Worm (Caenorhabditis elegans): ENCODE measurements around the gene kin-9.

ce11 chrX:8416819-8417218 is 15.6 kb upstream of the kin-9 start, which contains the start of gene ced-8:
- TF ChIP-seq aha-1 (tag; optimal IDR thresholded peaks at IDR 0.05), result no peak
- no peak for TF ChIP-seq mdl-1 (tag; optimal IDR thresholded peaks at IDR 0.05)
- TF ChIP-seq nhr-11 (tag; optimal IDR thresholded peaks at IDR 0.05), result no peak
- TF ChIP-seq dpl-1 (GFP tag; optimal IDR thresholded peaks at IDR 0.05), result no peak
- no peak for TF ChIP-seq lsy-2 (tag; optimal IDR thresholded peaks at IDR 0.05)
- no peak for TF ChIP-seq ceh-82 (tag; optimal IDR thresholded peaks at IDR 0.05)
- no peak for TF ChIP-seq elt-2 (tag; optimal IDR thresholded peaks at IDR 0.05)
- TF ChIP-seq lin-15B (tag; optimal IDR thresholded peaks at IDR 0.05), result no peak
- TF ChIP-seq fkh-4 (tag; optimal IDR thresholded peaks at IDR 0.05; ENCODE audit: borderline replicate concordance), result no peak
- TF ChIP-seq pag-3 (tag; optimal IDR thresholded peaks at IDR 0.05; ENCODE audit: borderline replicate concordance, insufficient read depth), result no peak
- TF ChIP-seq pqm-1 (tag; optimal IDR thresholded peaks at IDR 0.05), result no peak
- no peak for TF ChIP-seq lin-14 (GFP tag; optimal IDR thresholded peaks at IDR 0.05)

Data from whole organism, L1 larva.